Fruit fly (Drosophila melanogaster) whole organism, embryonic: ENCODE data around the gene CG42764.

Experiments used
- Antp ChIP-seq: fragments of 200-800 bp; sonication (Bioruptor generic); optimal IDR thresholded peaks from 3 replicates; lab custom pipeline; 2016; ENCODE audit warnings: missing biosample characterization, missing genetic modification characterization
- CG10366 ChIP-seq: fragments of 200-800 bp; sonication (Bioruptor generic); IDR thresholded peaks from 2 replicates; pipeline ENCODE4 v1.3.6; 2022; ENCODE audit warnings: missing biosample characterization, missing genetic modification characterization
- CG11093 ChIP-seq: fragments of 200-800 bp; sonication (Bioruptor generic); IDR thresholded peaks from 3 replicates; pipeline ENCODE4 v1.3.6; 2022; ENCODE audit warnings: missing biosample characterization, missing genetic modification characterization
- CG14014 ChIP-seq: fragments of 200-800 bp; sonication (Bioruptor generic); IDR thresholded peaks from 2 replicates; pipeline ENCODE4 v1.3.6; 2022; ENCODE audit warnings: missing biosample characterization, missing genetic modification characterization
- CG15514 ChIP-seq: fragments of 200-800 bp; sonication (Bioruptor generic); optimal IDR thresholded peaks from 3 replicates; lab custom pipeline; 2017; ENCODE audit warnings: missing biosample characterization, missing genetic modification characterization, mild to moderate bottlenecking, moderate library complexity, missing genetic modification reagents
- CG1602 ChIP-seq: fragments of 200-800 bp; sonication (Bioruptor generic); optimal IDR thresholded peaks from 3 replicates; lab custom pipeline; 2016; ENCODE audit warnings: missing biosample characterization, missing genetic modification characterization
- CG16863 ChIP-seq: fragments of 200-800 bp; sonication (Bioruptor generic); optimal IDR thresholded peaks from 3 replicates; lab custom pipeline; 2016; ENCODE audit warnings: missing biosample characterization, missing genetic modification characterization
- CG17359 ChIP-seq: fragments of 200-800 bp; sonication (Bioruptor generic); optimal IDR thresholded peaks from 3 replicates; lab custom pipeline; 2018; ENCODE audit warnings: missing biosample characterization, mild to moderate bottlenecking, missing genetic modification characterization, moderate library complexity
- CG18262 ChIP-seq: fragments of 200-800 bp; optimal IDR thresholded peaks from 3 replicates; lab custom pipeline; 2019; ENCODE audit warnings: missing biosample characterization, mild to moderate bottlenecking, missing genetic modification characterization, moderate library complexity
- CG2116 ChIP-seq: fragments of 200-800 bp; sonication (Bioruptor generic); optimal IDR thresholded peaks from 3 replicates; lab custom pipeline; 2018; ENCODE audit warnings: missing biosample characterization, mild to moderate bottlenecking, missing genetic modification characterization
- CG2120 ChIP-seq: fragments of 200-800 bp; sonication (Bioruptor generic); optimal IDR thresholded peaks from 3 replicates; lab custom pipeline; 2016; ENCODE audit warnings: missing biosample characterization, missing genetic modification characterization
- CG30431 ChIP-seq: fragments of 200-800 bp; sonication (Bioruptor generic); optimal IDR thresholded peaks from 2 replicates; lab custom pipeline; 2017; ENCODE audit warnings: missing biosample characterization, missing genetic modification characterization
- CG31365 ChIP-seq: fragments of 200-800 bp; sonication (Bioruptor generic); optimal IDR thresholded peaks from 2 replicates; lab custom pipeline; 2018; ENCODE audit warnings: missing biosample characterization, mild to moderate bottlenecking, missing genetic modification characterization
- CG3281 ChIP-seq: fragments of 200-800 bp; sonication (Bioruptor generic); optimal IDR thresholded peaks from 3 replicates; lab custom pipeline; 2017; ENCODE audit warnings: missing biosample characterization, mild to moderate bottlenecking, missing genetic modification characterization
- CG5953 ChIP-seq: fragments of 200-800 bp; sonication (Bioruptor generic); IDR thresholded peaks from 2 replicates; pipeline ENCODE4 v1.3.6; 2022; ENCODE audit warnings: missing biosample characterization, missing genetic modification characterization
- CG6689 ChIP-seq: fragments of 200-800 bp; sonication (Bioruptor generic); IDR thresholded peaks from 2 replicates; pipeline ENCODE4 v1.3.6; 2022; ENCODE audit warnings: missing biosample characterization, missing genetic modification characterization
- CG8388 ChIP-seq: fragments of 200-800 bp; sonication (Bioruptor generic); optimal IDR thresholded peaks from 2 replicates; lab custom pipeline; 2019; ENCODE audit warnings: missing biosample characterization, mild to moderate bottlenecking, missing genetic modification characterization, moderate library complexity
- CG8765 ChIP-seq: fragments of 200-800 bp; sonication (Bioruptor generic); IDR thresholded peaks from 2 replicates; pipeline ENCODE4 v1.3.6; 2022; ENCODE audit warnings: missing biosample characterization, missing genetic modification characterization
- CG9437 ChIP-seq: fragments of 200-800 bp; sonication (Bioruptor generic); optimal IDR thresholded peaks from 2 replicates; lab custom pipeline; 2018; ENCODE audit warnings: missing biosample characterization, mild to moderate bottlenecking, missing genetic modification characterization
- CG9817 ChIP-seq: fragments of 200-800 bp; sonication (Bioruptor generic); optimal IDR thresholded peaks from 2 replicates; lab custom pipeline; 2018; ENCODE audit warnings: missing biosample characterization, mild to moderate bottlenecking, missing genetic modification characterization, moderate library complexity
- Ets97D ChIP-seq: fragments of 200-800 bp; sonication (Bioruptor generic); optimal IDR thresholded peaks from 3 replicates; lab custom pipeline; 2016; ENCODE audit warnings: missing biosample characterization, missing genetic modification characterization
- H15 ChIP-seq: fragments of 200-800 bp; sonication (Bioruptor generic); IDR thresholded peaks from 3 replicates; pipeline ENCODE4 v1.3.6; 2022; ENCODE audit warnings: missing biosample characterization, missing genetic modification characterization
- Max ChIP-seq: fragments of 200-800 bp; sonication (Bioruptor generic); optimal IDR thresholded peaks from 2 replicates; lab custom pipeline; 2016; ENCODE audit warnings: missing biosample characterization, mild to moderate bottlenecking, missing genetic modification characterization
- Pdp1 ChIP-seq, 2 experiments: fragments of 200-800 bp; sonication (Bioruptor generic); optimal IDR thresholded peaks; 3 replicates each; lab custom pipeline; 2016; ENCODE audit warnings: missing biosample characterization in 2 of 2, missing genetic modification characterization in 2 of 2, mild to moderate bottlenecking in 1 of 2, moderate library complexity in 1 of 2
- Xbp1 ChIP-seq: fragments of 200-800 bp; sonication (Bioruptor generic); optimal IDR thresholded peaks from 3 replicates; lab custom pipeline; 2016; ENCODE audit warnings: missing biosample characterization, mild to moderate bottlenecking, missing genetic modification characterization
- ac ChIP-seq: fragments of 200-800 bp; sonication (Bioruptor generic); optimal IDR thresholded peaks from 3 replicates; lab custom pipeline; 2017; ENCODE audit warnings: missing biosample characterization, mild to moderate bottlenecking, missing genetic modification characterization
- aop ChIP-seq: fragments of 200-800 bp; sonication (Bioruptor generic); IDR thresholded peaks from 2 replicates; pipeline ENCODE4 v1.3.6; 2022; ENCODE audit warnings: missing biosample characterization, missing genetic modification characterization
- ap ChIP-seq: fragments of 200-800 bp; sonication (Bioruptor generic); IDR thresholded peaks from 2 replicates; pipeline ENCODE4 v1.3.6; 2022; ENCODE audit warnings: missing biosample characterization, missing genetic modification characterization
- ara ChIP-seq: fragments of 200-800 bp; sonication (Bioruptor generic); IDR thresholded peaks from 2 replicates; pipeline ENCODE4 v1.3.6; 2022; ENCODE audit warnings: missing biosample characterization, missing genetic modification characterization
- az2 ChIP-seq: fragments of 200-800 bp; sonication (Bioruptor generic); optimal IDR thresholded peaks from 3 replicates; lab custom pipeline; 2016; ENCODE audit warnings: missing biosample characterization, missing genetic modification characterization
- bowl ChIP-seq: fragments of 200-800 bp; sonication (Bioruptor generic); IDR thresholded peaks from 2 replicates; pipeline ENCODE4 v1.3.6; 2022; ENCODE audit warnings: missing biosample characterization, missing genetic modification characterization
- chinmo ChIP-seq: fragments of 200-800 bp; sonication (Bioruptor generic); IDR thresholded peaks from 4 replicates; pipeline ENCODE4 v1.3.6; 2022; ENCODE audit warnings: missing biosample characterization, missing genetic modification characterization; ENCODE audit not compliant: partially characterized antibody
- da ChIP-seq: fragments of 200-800 bp; sonication (Bioruptor generic); optimal IDR thresholded peaks from 2 replicates; lab custom pipeline; 2016; ENCODE audit warnings: missing biosample characterization, missing genetic modification characterization
- dpn ChIP-seq, 2 experiments: fragments of 200-800 bp; sonication (Bioruptor generic); optimal IDR thresholded peaks; 3 replicates each; lab custom pipeline; 2016; ENCODE audit warnings: missing biosample characterization in 2 of 2, missing genetic modification characterization in 2 of 2
- exex ChIP-seq: fragments of 200-800 bp; sonication (Bioruptor generic); optimal IDR thresholded peaks from 4 replicates; lab custom pipeline; 2018; ENCODE audit warnings: missing biosample characterization, mild to moderate bottlenecking, missing genetic modification characterization, moderate library complexity
- h ChIP-seq: fragments of >200 bp; optimal IDR thresholded peaks from 2 replicates; lab custom pipeline; 2017
- mld ChIP-seq: fragments of 200-800 bp; sonication (Bioruptor generic); IDR thresholded peaks from 3 replicates; pipeline ENCODE4 v1.3.6; 2022; ENCODE audit warnings: missing biosample characterization, missing genetic modification characterization; ENCODE audit not compliant: partially characterized antibody
- pb ChIP-seq: fragments of 200-800 bp; sonication (Bioruptor generic); optimal IDR thresholded peaks from 3 replicates; lab custom pipeline; 2016; ENCODE audit warnings: missing biosample characterization, missing genetic modification characterization
- pzg ChIP-seq: fragments of 200-800 bp; sonication (Bioruptor generic); optimal IDR thresholded peaks from 3 replicates; lab custom pipeline; 2018; ENCODE audit warnings: missing biosample characterization, mild to moderate bottlenecking, missing genetic modification characterization, moderate library complexity
- rib ChIP-seq: fragments of 200-800 bp; sonication (Bioruptor generic); IDR thresholded peaks from 2 replicates; pipeline ENCODE4 v1.3.6; 2022; ENCODE audit warnings: missing biosample characterization, missing genetic modification characterization
- schlank ChIP-seq: fragments of 200-800 bp; sonication (Bioruptor generic); optimal IDR thresholded peaks from 2 replicates; lab custom pipeline; 2018; ENCODE audit warnings: missing biosample characterization, mild to moderate bottlenecking, missing genetic modification characterization
- scrt ChIP-seq: fragments of 200-800 bp; sonication (Bioruptor generic); optimal IDR thresholded peaks from 2 replicates; lab custom pipeline; 2018; ENCODE audit warnings: missing biosample characterization, mild to moderate bottlenecking, missing genetic modification characterization, moderate library complexity
- slou ChIP-seq: fragments of 200-800 bp; sonication (Bioruptor generic); optimal IDR thresholded peaks from 3 replicates; lab custom pipeline; 2016; ENCODE audit warnings: missing biosample characterization, missing genetic modification characterization
- sna ChIP-seq: fragments of 200-800 bp; sonication (Bioruptor generic); IDR thresholded peaks from 2 replicates; pipeline ENCODE4 v1.3.6; 2022; ENCODE audit warnings: missing biosample characterization, missing genetic modification characterization; ENCODE audit not compliant: partially characterized antibody
- sob ChIP-seq: fragments of 200-800 bp; sonication (Bioruptor generic); IDR thresholded peaks from 2 replicates; pipeline ENCODE4 v1.3.6; 2022; ENCODE audit warnings: missing biosample characterization, missing genetic modification characterization
- tgo ChIP-seq: fragments of 200-800 bp; sonication (Bioruptor generic); IDR thresholded peaks from 3 replicates; pipeline ENCODE4 v1.3.6; 2022; ENCODE audit warnings: missing biosample characterization, missing genetic modification characterization
- trem ChIP-seq: fragments of 200-800 bp; optimal IDR thresholded peaks from 3 replicates; lab custom pipeline; 2019; ENCODE audit warnings: missing biosample characterization, mild to moderate bottlenecking, missing genetic modification characterization, moderate library complexity
- ttk ChIP-seq: fragments of 200-800 bp; sonication (Bioruptor generic); IDR thresholded peaks from 2 replicates; pipeline ENCODE4 v2.1.2; 2022; ENCODE audit warnings: missing biosample characterization, missing genetic modification characterization
- tup ChIP-seq: fragments of 200-800 bp; sonication (Bioruptor generic); optimal IDR thresholded peaks from 2 replicates; lab custom pipeline; 2016; ENCODE audit warnings: missing biosample characterization, mild to moderate bottlenecking, missing genetic modification characterization, moderate library complexity

The CG42764 gene

dm6 chr3L:20452813-20453682, 12.8 kb downstream of the CG42764 start, which contains the start of gene CG5199 (continued):
- TF ChIP-seq da (GFP tag; lab: Kevin White, UChicago): no peak
- peak; percentile 87 for TF ChIP-seq CG18262
- peak; percentile 53 for TF ChIP-seq CG15514 (GFP tag; lab: Kevin White, UChicago)
- TF ChIP-seq CG16863 (GFP tag; lab: Kevin White, UChicago): no peak
- peak; percentile 41 for TF ChIP-seq pzg
- TF ChIP-seq CG8765 (GFP tag; lab: Robert Waterston, UW): no peak
- no peak for TF ChIP-seq ara (GFP tag; lab: Robert Waterston, UW)
- TF ChIP-seq tup (GFP tag; lab: Kevin White, UChicago): peak; percentile 7
- TF ChIP-seq scrt (GFP tag; lab: Kevin White, UChicago): no peak
- peak; percentile 74 for TF ChIP-seq CG8388 (GFP tag; lab: Kevin White, UChicago)
- no peak for TF ChIP-seq chinmo (GFP tag; lab: Robert Waterston, UW)
- peak; percentile 50 for TF ChIP-seq CG17359 (tag; lab: Kevin White, UChicago)
- TF ChIP-seq ap (GFP tag; lab: Robert Waterston, UW): 0 out of 2 replicates have a peak, but pooled peaks have one; percentile 24
- TF ChIP-seq H15 (GFP tag; lab: Robert Waterston, UW): peak; percentile 39; the same call in 1 of the 3 replicates
- TF ChIP-seq h (lab: Kevin White, UChicago): no peak
- TF ChIP-seq Xbp1 (GFP tag; lab: Kevin White, UChicago): peak; percentile 64
- no peak for TF ChIP-seq sob
- no peak for TF ChIP-seq exex (tag; lab: Kevin White, UChicago)
- no peak for TF ChIP-seq CG5953 (GFP tag; lab: Robert Waterston, UW)
- peak; percentile 40 for TF ChIP-seq Ets97D (GFP tag; lab: Kevin White, UChicago)
- TF ChIP-seq CG30431 (GFP tag; lab: Kevin White, UChicago): peak; percentile 42
- TF ChIP-seq CG6689 (GFP tag; lab: Robert Waterston, UW): peak; percentile 66
- TF ChIP-seq CG31365: no peak
- TF ChIP-seq CG2120: peak; percentile 62
- TF ChIP-seq mld (GFP tag; lab: Robert Waterston, UW): no peak
- TF ChIP-seq CG14014: no peak
- peak; percentile 56 for TF ChIP-seq CG1602 (GFP tag; lab: Kevin White, UChicago)
- peak; percentile 46 for TF ChIP-seq az2 (GFP tag; lab: Kevin White, UChicago)
- peak; percentile 72 for TF ChIP-seq tgo (GFP tag; lab: Robert Waterston, UW)
- TF ChIP-seq CG2116 (GFP tag; lab: Kevin White, UChicago): peak; percentile 37
- TF ChIP-seq slou (GFP tag; lab: Kevin White, UChicago): peak; percentile 42
- peak; percentile 60; the same call in 1 of the 2 replicates for TF ChIP-seq sna
- peak; percentile 45 for TF ChIP-seq Max (GFP tag; lab: Kevin White, UChicago)
- TF ChIP-seq ac (GFP tag; lab: Kevin White, UChicago): no peak
- TF ChIP-seq CG3281 (GFP tag; lab: Kevin White, UChicago): peak; percentile 75
- TF ChIP-seq rib (GFP tag; lab: Robert Waterston, UW): no peak
- TF ChIP-seq Antp (GFP tag; lab: Kevin White, UChicago): peak; percentile 49
- TF ChIP-seq dpn (GFP tag; optimal IDR thresholded peaks at IDR 0.05; lab: Kevin White, UChicago): peak; percentile 12 to 53
- no peak for TF ChIP-seq schlank (tag; lab: Kevin White, UChicago)
- TF ChIP-seq CG9817 (tag; lab: Kevin White, UChicago): peak; percentile 79
- TF ChIP-seq ttk (GFP tag; lab: Robert Waterston, UW): peak; percentile 59; the same call in 1 of the 2 replicates
- TF ChIP-seq Pdp1 (GFP tag; optimal IDR thresholded peaks at IDR 0.05; lab: Kevin White, UChicago): peak in 1 of 2 experiments; percentile 56
- peak; percentile 63; the same call in 2 of the 3 replicates for TF ChIP-seq CG11093 (GFP tag; lab: Robert Waterston, UW)
- no peak for TF ChIP-seq aop (GFP tag; lab: Robert Waterston, UW)
- peak; percentile 93 for TF ChIP-seq trem (tag; lab: Kevin White, UChicago)
- TF ChIP-seq CG10366: peak; percentile 30
- no peak for TF ChIP-seq pb
- TF ChIP-seq bowl (GFP tag; lab: Robert Waterston, UW): no peak
- peak; percentile 72 for TF ChIP-seq CG9437 (GFP tag; lab: Kevin White, UChicago)
